Fruit fly (Drosophila melanogaster): ENCODE results near the gene CG5162.

Gene CG5162

DNA sequence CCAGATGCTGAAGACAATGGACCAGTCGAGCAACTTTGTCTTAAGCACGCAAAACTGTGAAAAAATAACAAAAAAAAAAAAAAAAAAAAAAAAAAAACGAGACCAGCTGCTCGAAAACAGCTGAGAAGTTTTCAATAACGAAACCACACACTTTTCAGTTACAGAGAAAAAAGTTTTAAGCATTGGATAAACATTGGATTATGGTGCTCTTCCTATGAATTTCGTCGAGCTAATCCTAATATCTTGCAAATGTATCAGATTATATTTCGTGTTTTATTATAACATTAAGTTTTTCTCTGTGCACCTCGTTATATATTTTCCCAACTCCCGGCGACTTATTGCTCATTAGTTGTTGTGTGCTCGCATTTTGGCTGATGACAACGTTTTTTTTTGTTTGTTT lies 38.6 kb upstream of the CG5162 start (continued):
- TF ChIP-seq CG17802 (tag; optimal IDR thresholded peaks at IDR 0.05) (no peak), CG16813 (GFP tag; IDR thresholded peaks at IDR 0.05; ENCODE audit: partially characterized antibody) (no peak), CG12071 (GFP tag; optimal IDR thresholded peaks at IDR 0.05) (peak; percentile 18), zen2 (GFP tag; IDR thresholded peaks at IDR 0.05; ENCODE audit: partially characterized antibody) (no peak), CG6791 (GFP tag; IDR thresholded peaks at IDR 0.05; ENCODE audit: partially characterized antibody) (no peak), pita (GFP tag; optimal IDR thresholded peaks at IDR 0.05) (no peak), vnd (GFP tag; IDR thresholded peaks at IDR 0.05; ENCODE audit: partially characterized antibody) (no peak), Dfd (GFP tag; optimal IDR thresholded peaks at IDR 0.05) (no peak), CG4820 (GFP tag; optimal IDR thresholded peaks at IDR 0.05) (peak; percentile 32), ci (GFP tag; IDR thresholded peaks at IDR 0.05) (peak; percentile 79), CG13894 (tag; optimal IDR thresholded peaks at IDR 0.05) (peak; percentile 36), Neu2 (GFP tag; optimal IDR thresholded peaks at IDR 0.05; ENCODE audit: borderline replicate concordance) (no peak), Deaf1 (tag; optimal IDR thresholded peaks at IDR 0.05) (peak; percentile 12), H2.0 (GFP tag; IDR thresholded peaks at IDR 0.05) (peak; percentile 53; the same call in 1 of the 2 replicates), Nf-YC (tag; optimal IDR thresholded peaks at IDR 0.05) (peak; percentile 53), corto (GFP tag; optimal IDR thresholded peaks at IDR 0.05) (no peak), fd96Cb (tag; optimal IDR thresholded peaks at IDR 0.05) (peak; percentile 28), CG12299 (tag; optimal IDR thresholded peaks at IDR 0.05) (no peak), Dip2 (GFP tag; IDR thresholded peaks at IDR 0.05) (no peak), chif (GFP tag; optimal IDR thresholded peaks at IDR 0.05) (peak in 1 of 2 experiments; percentile 44), CG3065 (GFP tag; optimal IDR thresholded peaks at IDR 0.05) (no peak), pros (GFP tag; optimal IDR thresholded peaks at IDR 0.05) (no peak), dati (GFP tag; IDR thresholded peaks at IDR 0.05) (no peak), Aef1 (GFP tag; IDR thresholded peaks at IDR 0.05) (peak; percentile 43; the same call in 2 of the 3 replicates), Ptx1 (GFP tag; IDR thresholded peaks at IDR 0.05) (peak; percentile 75), lilli (GFP tag; optimal IDR thresholded peaks at IDR 0.05) (peak; percentile 47), Dad (GFP tag; optimal IDR thresholded peaks at IDR 0.05) (no peak), CG11247 (GFP tag; IDR thresholded peaks at IDR 0.05) (peak; percentile 54; the same call in 1 of the 2 replicates), CG10366 (GFP tag; IDR thresholded peaks at IDR 0.05) (peak; percentile 64), CG17568 (GFP tag; optimal IDR thresholded peaks at IDR 0.05) (no peak), Xrp1 (GFP tag; IDR thresholded peaks at IDR 0.05) (peak; percentile 67; the same call in 1 of the 2 replicates), NfI (GFP tag; optimal IDR thresholded peaks at IDR 0.05) (peak; percentile 52), klu (GFP tag; IDR thresholded peaks at IDR 0.05) (peak; percentile 40; the same call in 1 of the 2 replicates), cato (GFP tag; optimal IDR thresholded peaks at IDR 0.05; ENCODE audit: borderline replicate concordance) (no peak), fu2 (GFP tag; optimal IDR thresholded peaks at IDR 0.05) (peak; percentile 2), CG2120 (GFP tag; optimal IDR thresholded peaks at IDR 0.05) (peak; percentile 59), CG10462 (GFP tag; optimal IDR thresholded peaks at IDR 0.05) (no peak), CG9932 (GFP tag; IDR thresholded peaks at IDR 0.05) (peak; percentile 62), Usf (GFP tag; optimal IDR thresholded peaks at IDR 0.05) (no peak), kni (GFP tag; optimal IDR thresholded peaks at IDR 0.05) (no peak), dan (GFP tag; IDR thresholded peaks at IDR 0.05) (no peak), CG11695 (GFP tag; IDR thresholded peaks at IDR 0.05) (peak; percentile 72; the same call in 2 of the 3 replicates), croc (GFP tag; conservative IDR thresholded peaks at IDR 0.05) (no peak; the same call in 2 of the 3 replicates), CG12942 (GFP tag; optimal IDR thresholded peaks at IDR 0.05) (peak; percentile 5), tgo (GFP tag; IDR thresholded peaks at IDR 0.05) (peak; percentile 68; the same call in 2 of the 3 replicates), CG7963 (GFP tag; IDR thresholded peaks at IDR 0.05; ENCODE audit: partially characterized antibody) (no peak), gsb (GFP tag; IDR thresholded peaks at IDR 0.05) (peak; percentile 51; the same call in 1 of the 2 replicates), CG3726 (GFP tag; IDR thresholded peaks at IDR 0.05) (0 out of 3 replicates have a peak, but pooled peaks have one; percentile 43), ranshi (GFP tag; IDR thresholded peaks at IDR 0.05) (0 out of 2 replicates have a peak, but pooled peaks have one; percentile 25), abd-A (tag; optimal IDR thresholded peaks at IDR 0.05) (no peak), CG1792 (GFP tag; optimal IDR thresholded peaks at IDR 0.05) (no peak)
